Worm (Caenorhabditis elegans): ENCODE data around the gene cyp-13A5.

DNA sequence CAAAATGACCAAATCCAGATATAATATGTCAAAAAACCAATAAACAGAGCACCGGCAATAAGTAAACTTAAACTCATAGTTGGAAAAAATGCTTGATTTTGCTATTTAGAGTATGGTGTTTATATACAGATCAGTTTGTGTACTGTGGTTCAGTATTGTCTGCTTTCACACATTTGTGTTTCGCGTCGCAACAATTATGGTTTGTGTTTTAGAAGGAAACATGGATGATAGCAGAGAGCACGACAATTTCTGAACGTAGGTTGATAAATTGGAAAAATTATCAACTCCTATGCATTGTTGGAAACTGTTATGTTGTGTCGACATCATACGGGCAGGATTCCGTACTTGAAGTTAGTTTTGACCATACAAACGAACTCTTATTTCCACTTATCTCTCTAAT lies 2.5 kb downstream of the cyp-13A5 start, which contains the start of gene cyp-13A4:
- TF ChIP-seq ceh-2 (tag; optimal IDR thresholded peaks at IDR 0.05) (no peak), pag-3 (tag; optimal IDR thresholded peaks at IDR 0.05; ENCODE audit: borderline replicate concordance) (no peak)
